Worm (Caenorhabditis elegans) whole organism, late embryonic: ENCODE measurements around the gene mrck-1.
A peak's percentile ranks its signal among the peaks of the same experiment; 100 is the strongest.

Source experiments
- C38D4.7 ChIP-seq: fragments of 200-800 bp; sonication (Bioruptor generic); optimal IDR thresholded peaks from 2 replicates; lab custom pipeline; 2018; ENCODE audit warnings: mild to moderate bottlenecking, missing genetic modification characterization, moderate library complexity, missing compliant biosample characterization
- F13H6.1 ChIP-seq: sonication (generic microtip); optimal IDR thresholded peaks from 2 replicates; lab custom pipeline; 2016; ENCODE audit warnings: missing genetic modification characterization, missing compliant biosample characterization
- K02D7.2 ChIP-seq: sonication (generic microtip); optimal IDR thresholded peaks from 2 replicates; lab custom pipeline; 2017; ENCODE audit warnings: mild to moderate bottlenecking, missing genetic modification characterization, missing compliant biosample characterization
- K09A11.1 ChIP-seq: sonication (generic microtip); optimal IDR thresholded peaks from 2 replicates; lab custom pipeline; 2017; ENCODE audit warnings: antibody characterized with exemption, mild to moderate bottlenecking, missing genetic modification characterization, missing compliant biosample characterization; ENCODE audit not compliant: insufficient read depth
- T23F11.4 ChIP-seq: fragments of 200-800 bp; sonication (Bioruptor generic); optimal IDR thresholded peaks from 2 replicates; lab custom pipeline; 2018; ENCODE audit warnings: mild to moderate bottlenecking, missing genetic modification characterization, missing compliant biosample characterization
- Y22D7AL.16 ChIP-seq: sonication (generic microtip); optimal IDR thresholded peaks from 2 replicates; lab custom pipeline; 2016; ENCODE audit warnings: missing genetic modification characterization, missing compliant biosample characterization
- ahr-1 ChIP-seq: sonication (generic microtip); optimal IDR thresholded peaks from 2 replicates; lab custom pipeline; 2016; ENCODE audit warnings: missing genetic modification characterization, missing compliant biosample characterization
- ceh-14 ChIP-seq: sonication (generic microtip); optimal IDR thresholded peaks from 2 replicates; lab custom pipeline; 2016; ENCODE audit warnings: missing genotype, missing genetic modification characterization, missing compliant biosample characterization
- ceh-19 ChIP-seq: fragments of 200-800 bp; sonication (Bioruptor generic); optimal IDR thresholded peaks from 2 replicates; lab custom pipeline; 2018; ENCODE audit warnings: mild to moderate bottlenecking, missing genetic modification characterization, missing compliant biosample characterization
- ceh-24 ChIP-seq: sonication (generic microtip); optimal IDR thresholded peaks from 2 replicates; lab custom pipeline; 2016; ENCODE audit warnings: mild to moderate bottlenecking, missing genetic modification characterization, missing compliant biosample characterization
- ceh-31 ChIP-seq: sonication (generic microtip); optimal IDR thresholded peaks from 2 replicates; lab custom pipeline; 2016; ENCODE audit warnings: missing genetic modification characterization, missing compliant biosample characterization
- ceh-45 ChIP-seq: fragments of 200-800 bp; sonication (Bioruptor generic); IDR thresholded peaks from 2 replicates; pipeline ENCODE4 v1.3.6; 2022; ENCODE audit warnings: missing genetic modification reagents, missing genetic modification characterization, missing compliant biosample characterization
- ceh-48 ChIP-seq: sonication (generic microtip); optimal IDR thresholded peaks from 2 replicates; lab custom pipeline; 2016; ENCODE audit warnings: missing genetic modification characterization, inconsistent platforms, missing compliant biosample characterization
- ceh-6 ChIP-seq: fragments of 200-800 bp; sonication (Bioruptor generic); optimal IDR thresholded peaks from 2 replicates; lab custom pipeline; 2018; ENCODE audit warnings: mild to moderate bottlenecking, missing genetic modification characterization, missing compliant biosample characterization
- ceh-9 ChIP-seq: sonication (generic microtip); optimal IDR thresholded peaks from 2 replicates; lab custom pipeline; 2016; ENCODE audit warnings: mild to moderate bottlenecking, missing genetic modification characterization, inconsistent platforms, missing compliant biosample characterization
- dmd-4 ChIP-seq: sonication (generic microtip); optimal IDR thresholded peaks from 2 replicates; lab custom pipeline; 2016; ENCODE audit warnings: borderline replicate concordance, missing genetic modification characterization, missing compliant biosample characterization
- dve-1 ChIP-seq: sonication (generic microtip); optimal IDR thresholded peaks from 2 replicates; lab custom pipeline; 2017; ENCODE audit warnings: antibody characterized with exemption, mild to moderate bottlenecking, missing genetic modification characterization, missing compliant biosample characterization
- elt-2 ChIP-seq: sonication (generic microtip); optimal IDR thresholded peaks from 2 replicates; lab custom pipeline; 2016; ENCODE audit warnings: missing genetic modification reagents, missing genetic modification characterization, missing compliant biosample characterization
- elt-4 ChIP-seq: sonication (generic microtip); optimal IDR thresholded peaks from 2 replicates; lab custom pipeline; 2016; ENCODE audit warnings: missing genetic modification characterization, missing compliant biosample characterization
- ets-4 ChIP-seq: sonication (generic microtip); optimal IDR thresholded peaks from 2 replicates; lab custom pipeline; 2016; ENCODE audit warnings: missing genetic modification characterization, missing compliant biosample characterization
- gmeb-2 ChIP-seq: sonication (generic microtip); optimal IDR thresholded peaks from 2 replicates; lab custom pipeline; 2016; ENCODE audit warnings: missing genetic modification characterization, inconsistent platforms, missing compliant biosample characterization
- hlh-13 ChIP-seq: fragments of 200-800 bp; sonication (Bioruptor generic); optimal IDR thresholded peaks from 2 replicates; lab custom pipeline; 2018; ENCODE audit warnings: mild to moderate bottlenecking, missing genetic modification characterization, missing compliant biosample characterization
- hlh-15 ChIP-seq: sonication (generic microtip); optimal IDR thresholded peaks from 2 replicates; lab custom pipeline; 2016; ENCODE audit warnings: missing genetic modification characterization, missing compliant biosample characterization
- hlh-30 ChIP-seq: sonication (generic microtip); optimal IDR thresholded peaks from 2 replicates; lab custom pipeline; 2017; ENCODE audit warnings: antibody characterized with exemption, missing genetic modification characterization, missing compliant biosample characterization; ENCODE audit not compliant: insufficient read depth
- hlh-6 ChIP-seq: sonication (generic microtip); optimal IDR thresholded peaks from 2 replicates; lab custom pipeline; 2016; ENCODE audit warnings: missing genotype, missing genetic modification characterization, missing compliant biosample characterization
- lim-6 ChIP-seq: sonication (generic microtip); optimal IDR thresholded peaks from 2 replicates; lab custom pipeline; 2016; ENCODE audit warnings: missing genetic modification characterization, missing compliant biosample characterization
- lin-11 ChIP-seq: fragments of 200-800 bp; sonication (Bioruptor generic); optimal IDR thresholded peaks from 2 replicates; lab custom pipeline; 2018; ENCODE audit warnings: mild to moderate bottlenecking, missing genetic modification characterization, missing compliant biosample characterization
- madf-2 ChIP-seq: sonication (generic microtip); optimal IDR thresholded peaks from 2 replicates; lab custom pipeline; 2017; ENCODE audit warnings: missing genetic modification characterization, missing compliant biosample characterization
- mec-3 ChIP-seq: sonication (generic microtip); optimal IDR thresholded peaks from 2 replicates; lab custom pipeline; 2016; ENCODE audit warnings: borderline replicate concordance, missing genetic modification characterization, missing compliant biosample characterization
- nfya-1 ChIP-seq: sonication (generic microtip); optimal IDR thresholded peaks from 2 replicates; lab custom pipeline; 2017; ENCODE audit warnings: missing genetic modification characterization, mild to moderate bottlenecking, missing compliant biosample characterization, antibody characterized with exemption, moderate library complexity
- nhr-11 ChIP-seq: fragments of 150-350 bp; optimal IDR thresholded peaks from 2 replicates; lab custom pipeline; 2014; ENCODE audit warnings: missing biosample characterization, missing genetic modification characterization
- nhr-232 ChIP-seq: sonication (generic microtip); optimal IDR thresholded peaks from 2 replicates; lab custom pipeline; 2016; ENCODE audit warnings: missing genetic modification characterization, missing compliant biosample characterization
- npax-4 ChIP-seq: sonication (generic microtip); optimal IDR thresholded peaks from 2 replicates; lab custom pipeline; 2016; ENCODE audit warnings: missing genetic modification characterization, missing compliant biosample characterization
- odd-2 ChIP-seq: sonication (generic microtip); optimal IDR thresholded peaks from 2 replicates; lab custom pipeline; 2017; ENCODE audit warnings: antibody characterized with exemption, mild to moderate bottlenecking, missing genetic modification characterization, missing compliant biosample characterization
- pag-3 ChIP-seq: sonication (generic microtip); optimal IDR thresholded peaks from 2 replicates; lab custom pipeline; 2016; ENCODE audit warnings: missing compliant biosample characterization, missing genetic modification characterization, borderline replicate concordance
- pax-1 ChIP-seq: fragments of 150-350 bp; optimal IDR thresholded peaks from 2 replicates; lab custom pipeline; 2014; ENCODE audit warnings: missing biosample characterization, missing genetic modification characterization
- pha-4 ChIP-seq: fragments of 150-350 bp; optimal IDR thresholded peaks from 2 replicates; lab custom pipeline; 2018; ENCODE audit warnings: missing biosample characterization, missing genetic modification reagents, missing genetic modification characterization
- pros-1 ChIP-seq: fragments of 150-350 bp; optimal IDR thresholded peaks from 2 replicates; lab custom pipeline; 2014; ENCODE audit warnings: missing biosample characterization, missing genetic modification reagents, missing genetic modification characterization
- ref-2 ChIP-seq: sonication (generic microtip); optimal IDR thresholded peaks from 2 replicates; lab custom pipeline; 2016; ENCODE audit warnings: missing genetic modification characterization, missing compliant biosample characterization
- rnt-1 ChIP-seq: sonication (generic microtip); optimal IDR thresholded peaks from 2 replicates; lab custom pipeline; 2016; ENCODE audit warnings: missing genetic modification characterization, missing compliant biosample characterization
- sdc-2 ChIP-seq: sonication (generic microtip); optimal IDR thresholded peaks from 2 replicates; lab custom pipeline; 2016; ENCODE audit warnings: missing genotype, missing genetic modification characterization, missing compliant biosample characterization
- sox-2 ChIP-seq: fragments of 200-800 bp; sonication (Bioruptor generic); IDR thresholded peaks from 2 replicates; pipeline ENCODE4 v1.3.6; 2022; ENCODE audit warnings: missing genetic modification reagents, missing genetic modification characterization, missing compliant biosample characterization
- sox-4 ChIP-seq: sonication (generic microtip); optimal IDR thresholded peaks from 2 replicates; lab custom pipeline; 2017; ENCODE audit warnings: mild to moderate bottlenecking, missing genetic modification characterization, inconsistent platforms, missing compliant biosample characterization
- tbx-2 ChIP-seq: sonication (generic microtip); optimal IDR thresholded peaks from 2 replicates; lab custom pipeline; 2016; ENCODE audit warnings: missing genetic modification characterization, missing compliant biosample characterization
- tbx-7 ChIP-seq: sonication (generic microtip); optimal IDR thresholded peaks from 2 replicates; lab custom pipeline; 2016; ENCODE audit warnings: missing genotype, missing genetic modification characterization, missing compliant biosample characterization
- ttx-3 ChIP-seq: sonication (generic microtip); optimal IDR thresholded peaks from 2 replicates; lab custom pipeline; 2016; ENCODE audit warnings: missing genetic modification reagents, missing genetic modification characterization, missing compliant biosample characterization
- unc-3 ChIP-seq, 2 experiments: fragments of 200-800 bp in 1 of 2; sonication (Bioruptor generic) in 1 of 2; sonication (generic microtip) in 1 of 2; conservative IDR thresholded peaks in 1 of 2; optimal IDR thresholded peaks in 1 of 2; 2 replicates each; pipeline versions ENCODE4 v1.3.6 to Lab custom; 2016 to 2022; ENCODE audit warnings: missing compliant biosample characterization in 2 of 2, missing genetic modification characterization in 2 of 2, missing genetic modification reagents in 1 of 2
- unc-42 ChIP-seq: sonication (generic microtip); optimal IDR thresholded peaks from 2 replicates; lab custom pipeline; 2016; ENCODE audit warnings: missing genotype, missing genetic modification characterization, missing compliant biosample characterization
- unc-55 ChIP-seq: sonication (generic microtip); optimal IDR thresholded peaks from 2 replicates; lab custom pipeline; 2017; ENCODE audit warnings: missing biosample characterization, missing genetic modification reagents, missing genetic modification characterization
- unc-86 ChIP-seq: sonication (generic microtip); optimal IDR thresholded peaks from 2 replicates; lab custom pipeline; 2016; ENCODE audit warnings: missing genetic modification characterization, missing compliant biosample characterization
- ztf-16 ChIP-seq: sonication (generic microtip); optimal IDR thresholded peaks from 2 replicates; lab custom pipeline; 2017; ENCODE audit warnings: missing genetic modification characterization, missing compliant biosample characterization

The mrck-1 gene

ce11 chrV:6267237-6267812 is at the start of gene mrck-1:
Gene mrck-1, minus strand, starts transcription at chrV:6267287.
- TF ChIP-seq npax-4 (tag; lab: Kevin White, UChicago) (peak; percentile 40), sdc-2 (tag; lab: Kevin White, UChicago) (peak; percentile 80), ceh-6 (GFP tag; lab: Kevin White, UChicago) (peak; percentile 72), K09A11.1 (tag; lab: Kevin White, UChicago) (peak; percentile 87), sox-2 (GFP tag; lab: Robert Waterston, UW) (peak; percentile 44; the same call in 1 of the 2 replicates), unc-42 (tag; lab: Kevin White, UChicago) (peak; percentile 100), pax-1 (tag; lab: Kevin White, UChicago) (no peak), tbx-7 (tag; lab: Kevin White, UChicago) (peak; percentile 11), sox-4 (peak; percentile 77), madf-2 (peak; percentile 96), tbx-2 (peak; percentile 95), dmd-4 (tag; lab: Kevin White, UChicago) (peak; percentile 16), mec-3 (tag; lab: Kevin White, UChicago) (no peak), ref-2 (tag; lab: Kevin White, UChicago) (peak; percentile 78), unc-86 (tag; lab: Kevin White, UChicago) (peak; percentile 45), hlh-13 (GFP tag; lab: Kevin White, UChicago) (peak; percentile 18), Y22D7AL.16 (peak; percentile 51), ceh-45 (GFP tag; lab: Robert Waterston, UW) (peak; percentile 48; the same call in 1 of the 2 replicates), elt-2 (peak; percentile 76), ceh-19 (GFP tag; lab: Kevin White, UChicago) (peak; percentile 76), pros-1 (tag; lab: Kevin White, UChicago) (peak; percentile 94), dve-1 (tag; lab: Kevin White, UChicago) (peak; percentile 80), nhr-11 (tag; lab: Kevin White, UChicago) (no peak), ztf-16 (tag; lab: Kevin White, UChicago) (peak; percentile 83), nfya-1 (tag; lab: Kevin White, UChicago) (peak; percentile 96), pag-3 (tag; lab: Kevin White, UChicago) (peak; percentile 67), ahr-1 (tag; lab: Kevin White, UChicago) (peak; percentile 54), hlh-30 (peak; percentile 80), C38D4.7 (GFP tag; lab: Kevin White, UChicago) (peak; percentile 53), lim-6 (peak; percentile 62), lin-11 (tag; lab: Kevin White, UChicago) (peak; percentile 34), pha-4 (no peak), ttx-3 (tag; lab: Kevin White, UChicago) (peak; percentile 64), odd-2 (tag; lab: Kevin White, UChicago) (no peak), ets-4 (peak; percentile 54), unc-55 (peak; percentile 97), ceh-24 (tag; lab: Kevin White, UChicago) (peak; percentile 19), rnt-1 (tag; lab: Kevin White, UChicago) (peak; percentile 93), K02D7.2 (tag; lab: Kevin White, UChicago) (peak; percentile 66), F13H6.1 (tag; lab: Kevin White, UChicago) (peak; percentile 84), hlh-15 (tag; lab: Kevin White, UChicago) (peak; percentile 41), T23F11.4 (GFP tag; lab: Kevin White, UChicago) (peak; percentile 78), ceh-48 (tag; lab: Kevin White, UChicago) (peak; percentile 76), elt-4 (tag; lab: Kevin White, UChicago) (no peak), unc-3 (GFP tag; conservative IDR thresholded peaks at IDR 0.05; lab: Robert Waterston, UW) (peak; percentile 74), unc-3 (tag; optimal IDR thresholded peaks at IDR 0.05; lab: Kevin White, UChicago) (peak; percentile 72), ceh-31 (tag; lab: Kevin White, UChicago) (peak; percentile 92), nhr-232 (tag; lab: Kevin White, UChicago) (peak; percentile 59), ceh-9 (tag; lab: Kevin White, UChicago) (no peak), ceh-14 (tag; lab: Kevin White, UChicago) (peak; percentile 95), hlh-6 (tag; lab: Kevin White, UChicago) (no peak), gmeb-2 (tag; lab: Kevin White, UChicago) (peak; percentile 67)
